Fruit fly (Drosophila melanogaster): ENCODE results near the gene Blos2.

The Blos2 gene

DNA sequence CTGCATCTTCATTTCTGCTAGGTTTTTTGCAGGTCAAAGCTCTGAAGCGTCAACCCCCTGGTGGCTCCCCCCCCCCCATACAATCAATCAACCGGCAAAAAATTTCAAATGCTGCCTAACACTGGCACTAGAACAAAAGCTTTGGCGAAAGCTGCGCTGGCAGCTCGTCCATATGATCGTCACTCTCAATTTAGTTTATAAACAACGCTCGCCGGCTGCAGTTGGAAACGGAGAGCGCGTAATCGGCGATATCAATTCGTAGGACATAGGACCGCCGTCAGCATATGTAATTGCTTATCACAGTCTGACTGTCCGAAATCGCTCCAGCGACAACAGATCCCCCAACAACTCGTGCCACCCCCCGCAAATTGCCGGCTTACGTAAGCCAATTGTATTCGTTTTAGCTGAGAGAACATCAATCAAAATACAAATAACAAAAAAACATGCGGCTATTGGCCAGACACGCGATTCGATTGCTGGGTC is 9.0 kb downstream of the Blos2 start, which contains the start of gene Mocs1 (continued):
- TF ChIP-seq nerfin-2 (GFP tag; IDR thresholded peaks at IDR 0.05; ENCODE audit: partially characterized antibody) (no peak), NC2α (GFP tag; optimal IDR thresholded peaks at IDR 0.05) (no peak), CG11504 (tag; optimal IDR thresholded peaks at IDR 0.05) (no peak), CG15696 (tag; optimal IDR thresholded peaks at IDR 0.05) (no peak), CG6765 (GFP tag; optimal IDR thresholded peaks at IDR 0.05) (no peak), CG13424 (tag; optimal IDR thresholded peaks at IDR 0.05) (no peak), knrl (GFP tag; IDR thresholded peaks at IDR 0.05; ENCODE audit: partially characterized antibody) (no peak), stwl (tag; optimal IDR thresholded peaks at IDR 0.05) (no peak), CG7963 (GFP tag; IDR thresholded peaks at IDR 0.05; ENCODE audit: partially characterized antibody) (no peak), BtbVII (GFP tag; optimal IDR thresholded peaks at IDR 0.05) (no peak), exex (tag; optimal IDR thresholded peaks at IDR 0.05) (no peak), klu (GFP tag; IDR thresholded peaks at IDR 0.05) (no peak), mld (GFP tag; IDR thresholded peaks at IDR 0.05; ENCODE audit: partially characterized antibody) (no peak), Opbp (GFP tag; IDR thresholded peaks at IDR 0.05; ENCODE audit: partially characterized antibody) (no peak), Adf1 (GFP tag; IDR thresholded peaks at IDR 0.05) (peak; percentile 48), pfk (GFP tag; optimal IDR thresholded peaks at IDR 0.05) (no peak), Hsf (GFP tag; optimal IDR thresholded peaks at IDR 0.05) (no peak), sim (GFP tag; IDR thresholded peaks at IDR 0.05) (no peak), nom (GFP tag; optimal IDR thresholded peaks at IDR 0.05) (no peak), chm (GFP tag; IDR thresholded peaks at IDR 0.05) (peak; percentile 28; the same call in 1 of the 2 replicates), mirr (GFP tag; optimal IDR thresholded peaks at IDR 0.05) (peak; percentile 23), Neu2 (GFP tag; optimal IDR thresholded peaks at IDR 0.05; ENCODE audit: borderline replicate concordance) (no peak), Ssrp (tag; optimal IDR thresholded peaks at IDR 0.05) (no peak), Bgb (GFP tag; IDR thresholded peaks at IDR 0.05; ENCODE audit: partially characterized antibody) (no peak), CG15479 (GFP tag; optimal IDR thresholded peaks at IDR 0.05) (no peak), usp (GFP tag; optimal IDR thresholded peaks at IDR 0.05) (no peak), dan (GFP tag; IDR thresholded peaks at IDR 0.05) (no peak), Sry-δ (GFP tag; optimal IDR thresholded peaks at IDR 0.05) (no peak), CG9876 (GFP tag; optimal IDR thresholded peaks at IDR 0.05) (no peak), pb (GFP tag; optimal IDR thresholded peaks at IDR 0.05) (no peak), Med (GFP tag) (peak; percentile 75), Dip2 (GFP tag; IDR thresholded peaks at IDR 0.05) (no peak), sisA (GFP tag; IDR thresholded peaks at IDR 0.05) (no peak), CG10274 (GFP tag; optimal IDR thresholded peaks at IDR 0.05) (no peak), toy (GFP tag; IDR thresholded peaks at IDR 0.05) (no peak), Hmx (GFP tag; optimal IDR thresholded peaks at IDR 0.05) (no peak), ems (GFP tag; optimal IDR thresholded peaks at IDR 0.05) (no peak), Poxn (GFP tag; IDR thresholded peaks at IDR 0.05) (no peak), CG4360 (GFP tag; IDR thresholded peaks at IDR 0.05) (no peak), crol (GFP tag; IDR thresholded peaks at IDR 0.05) (peak; percentile 96), h (optimal IDR thresholded peaks at IDR 0.05) (no peak), CG11085 (GFP tag; IDR thresholded peaks at IDR 0.05) (peak; percentile 20; the same call in 1 of the 2 replicates), CG7556 (GFP tag; optimal IDR thresholded peaks at IDR 0.05) (no peak), CG1024 (GFP tag; IDR thresholded peaks at IDR 0.05) (no peak), peb (GFP tag; IDR thresholded peaks at IDR 0.05) (no peak), CG16863 (GFP tag; optimal IDR thresholded peaks at IDR 0.05) (no peak), gt (GFP tag; IDR thresholded peaks at IDR 0.05) (no peak), tna (GFP tag; IDR thresholded peaks at IDR 0.05; ENCODE audit: partially characterized antibody) (peak; percentile 11; the same call in 1 of the 2 replicates), trh (GFP tag; optimal IDR thresholded peaks at IDR 0.05) (no peak), CG6654 (GFP tag; optimal IDR thresholded peaks at IDR 0.05) (no peak), CG5953 (GFP tag; IDR thresholded peaks at IDR 0.05) (no peak), CG15514 (GFP tag; optimal IDR thresholded peaks at IDR 0.05) (peak; percentile 53)
